Fruit fly (Drosophila melanogaster): ENCODE results near the gene CG34241.

The CG34241 gene

dm6 chr3L:12083861-12084260 is 43.9 kb upstream of the CG34241 start (continued):
- TF ChIP-seq CG7987 (GFP tag; optimal IDR thresholded peaks at IDR 0.05) (peak; percentile 82), ro (GFP tag; IDR thresholded peaks at IDR 0.05) (no peak), insv (GFP tag; optimal IDR thresholded peaks at IDR 0.05) (peak in 1 of 2 experiments; percentile 8), chm (GFP tag; IDR thresholded peaks at IDR 0.05) (peak; percentile 66; the same call in 1 of the 2 replicates), trh (GFP tag; optimal IDR thresholded peaks at IDR 0.05) (no peak), MTF-1 (GFP tag; optimal IDR thresholded peaks at IDR 0.05; ENCODE audit: borderline replicate concordance) (peak; percentile 88), toy (GFP tag; IDR thresholded peaks at IDR 0.05) (no peak), dimm (GFP tag; IDR thresholded peaks at IDR 0.05) (no peak), CG10565 (GFP tag; optimal IDR thresholded peaks at IDR 0.05) (no peak), Dad (GFP tag; optimal IDR thresholded peaks at IDR 0.05) (no peak), nau (GFP tag; optimal IDR thresholded peaks at IDR 0.05) (peak; percentile 70), CG34422 (GFP tag; IDR thresholded peaks at IDR 0.05) (no peak), Dfd (GFP tag; optimal IDR thresholded peaks at IDR 0.05) (no peak), bowl (GFP tag; IDR thresholded peaks at IDR 0.05) (no peak), TFAM (GFP tag; optimal IDR thresholded peaks at IDR 0.05) (no peak), CG7556 (GFP tag; optimal IDR thresholded peaks at IDR 0.05) (peak; percentile 47), CG14667 (GFP tag; IDR thresholded peaks at IDR 0.05) (no peak), al (GFP tag; IDR thresholded peaks at IDR 0.05) (no peak), zfh2 (GFP tag; optimal IDR thresholded peaks at IDR 0.05) (no peak), fd64A (GFP tag; optimal IDR thresholded peaks at IDR 0.05) (peak; percentile 79), CHES-1-like (GFP tag; optimal IDR thresholded peaks at IDR 0.05) (no peak), CG12299 (tag; optimal IDR thresholded peaks at IDR 0.05) (peak; percentile 51), hkb (optimal IDR thresholded peaks at IDR 0.05) (no peak), hkb (GFP tag; IDR thresholded peaks at IDR 0.05) (peak; percentile 64), lov (optimal IDR thresholded peaks at IDR 0.05) (no peak), lov (GFP tag; IDR thresholded peaks at IDR 0.05) (0 out of 3 replicates have a peak, but pooled peaks have one; percentile 41), CG4707 (GFP tag; optimal IDR thresholded peaks at IDR 0.05) (peak; percentile 76), en (GFP tag; optimal IDR thresholded peaks at IDR 0.05) (peak; percentile 43), jumu (GFP tag; optimal IDR thresholded peaks at IDR 0.05) (no peak), CG17912 (GFP tag; optimal IDR thresholded peaks at IDR 0.05) (peak; percentile 72), sug (tag; optimal IDR thresholded peaks at IDR 0.05) (peak; percentile 3), NK7.1 (GFP tag; optimal IDR thresholded peaks at IDR 0.05) (no peak), ci (GFP tag; IDR thresholded peaks at IDR 0.05) (peak; percentile 76), Doc2 (GFP tag; IDR thresholded peaks at IDR 0.05) (no peak), kah (GFP tag; optimal IDR thresholded peaks at IDR 0.05) (peak; percentile 64), Kr (GFP tag; optimal IDR thresholded peaks at IDR 0.05) (peak; percentile 96), pnt (GFP tag; optimal IDR thresholded peaks at IDR 0.05) (no peak), otp (GFP tag; IDR thresholded peaks at IDR 0.05) (peak; percentile 68; the same call in 2 of the 3 replicates), prd (optimal IDR thresholded peaks at IDR 0.05) (no peak), prd (GFP tag; IDR thresholded peaks at IDR 0.05) (0 out of 3 replicates have a peak, but pooled peaks have one; percentile 21), CG11247 (GFP tag; IDR thresholded peaks at IDR 0.05) (no peak), CoRest (tag; optimal IDR thresholded peaks at IDR 0.05) (peak; percentile 45), ewg (GFP tag; optimal IDR thresholded peaks at IDR 0.05) (peak; percentile 9), CG34376 (GFP tag; optimal IDR thresholded peaks at IDR 0.05) (no peak), lola (GFP tag; optimal IDR thresholded peaks at IDR 0.05) (peak in 1 of 3 experiments; percentile 72), gsb-n (tag; optimal IDR thresholded peaks at IDR 0.05) (peak; percentile 66), Fer1 (GFP tag; optimal IDR thresholded peaks at IDR 0.05) (peak; percentile 50), CG9609 (GFP tag; optimal IDR thresholded peaks at IDR 0.05) (no peak), MESR4 (GFP tag; optimal IDR thresholded peaks at IDR 0.05) (peak; percentile 5), wek (GFP tag; optimal IDR thresholded peaks at IDR 0.05) (peak; percentile 87), salm (tag; optimal IDR thresholded peaks at IDR 0.05) (peak; percentile 59), CG4328 (GFP tag; optimal IDR thresholded peaks at IDR 0.05) (peak; percentile 57)
